Worm (Caenorhabditis elegans) whole organism, L4/young adult: Measurements from ENCODE around the gene ZK563.7.

ENCODE experiments used
- W03F9.2 ChIP-seq: fragments of 150-350 bp; optimal IDR thresholded peaks from 2 replicates; lab custom pipeline; 2014; ENCODE audit warnings: missing biosample characterization, missing genetic modification characterization
- dao-5 ChIP-seq: sonication (generic microtip); optimal IDR thresholded peaks from 2 replicates; lab custom pipeline; 2016; ENCODE audit warnings: missing genotype, missing genetic modification characterization, moderate library complexity, missing compliant biosample characterization
- him-1 ChIP-seq: sonication (generic microtip); optimal IDR thresholded peaks from 2 replicates; lab custom pipeline; 2016; ENCODE audit warnings: missing genotype, missing genetic modification reagents, missing genetic modification characterization, missing compliant biosample characterization

ZK563.7 gene

ce11 chrX:3424516-3424915, 44.2 kb downstream of the ZK563.7 start, which contains the start of gene ZK813.6:
ZK813.6 (plus strand) TSS chrX:3424816.
- TF ChIP-seq W03F9.2 (tag; lab: Kevin White, UChicago) = no peak
- TF ChIP-seq dao-5 (tag; lab: Kevin White, UChicago) = no peak
- TF ChIP-seq him-1 (tag; lab: Kevin White, UChicago) = no peak

ce11 chrX:3429122-3429521, 48.9 kb downstream of the ZK563.7 start:
- TF ChIP-seq W03F9.2 (tag; lab: Kevin White, UChicago) (no peak), him-1 (tag; lab: Kevin White, UChicago) (no peak), dao-5 (tag; lab: Kevin White, UChicago) (no peak)

ce11 chrX:3430020-3430419, 49.8 kb downstream of the ZK563.7 start, which contains the start of gene ZK813.4:
ZK813.4 (minus strand) TSS chrX:3430120.
- no peak for TF ChIP-seq him-1 (tag; lab: Kevin White, UChicago)
